Fruit fly (Drosophila melanogaster): ENCODE data around the gene CG3430.

CG3430 gene

dm6 chr2L:6907761-6908160, 49.0 kb upstream of the CG3430 start, which contains the start of the genes Polr1F and Rat1:
TSS of gene Polr1F (minus strand) at chr2L:6907844.
TSS of gene Rat1 (plus strand) at chr2L:6908083.
- TF ChIP-seq CG17186 (GFP tag; optimal IDR thresholded peaks at IDR 0.05) (peak; percentile 28), Dll (GFP tag; IDR thresholded peaks at IDR 0.05; ENCODE audit: partially characterized antibody) (peak; percentile 39; the same call in 1 of the 4 replicates), nom (GFP tag; optimal IDR thresholded peaks at IDR 0.05) (no peak), NfI (GFP tag; optimal IDR thresholded peaks at IDR 0.05) (no peak), E2f2 (GFP tag; IDR thresholded peaks at IDR 0.05) (peak; percentile 63), CG12155 (GFP tag; optimal IDR thresholded peaks at IDR 0.05) (peak; percentile 19), MBD-R2 (GFP tag; IDR thresholded peaks at IDR 0.05) (peak; percentile 89), Ets97D (GFP tag; optimal IDR thresholded peaks at IDR 0.05) (peak; percentile 59), croc (GFP tag; conservative IDR thresholded peaks at IDR 0.05) (no peak), CG12942 (GFP tag; optimal IDR thresholded peaks at IDR 0.05) (peak; percentile 3), gro (GFP tag; optimal IDR thresholded peaks at IDR 0.05) (peak; percentile 30), CG12659 (GFP tag; optimal IDR thresholded peaks at IDR 0.05) (peak; percentile 45), CG12391 (tag; optimal IDR thresholded peaks at IDR 0.05) (peak; percentile 79), crp (GFP tag; optimal IDR thresholded peaks at IDR 0.05) (peak in 1 of 2 experiments; percentile 46), ranshi (GFP tag; IDR thresholded peaks at IDR 0.05) (no peak), zfh2 (GFP tag; optimal IDR thresholded peaks at IDR 0.05) (peak; percentile 35), CG13287 (GFP tag; IDR thresholded peaks at IDR 0.05; ENCODE audit: partially characterized antibody) (peak; percentile 54; the same call in 1 of the 2 replicates), CG9817 (tag; optimal IDR thresholded peaks at IDR 0.05) (no peak), ewg (GFP tag; optimal IDR thresholded peaks at IDR 0.05) (peak; percentile 17), row (GFP tag; IDR thresholded peaks at IDR 0.05) (peak; percentile 79), MESR4 (GFP tag; optimal IDR thresholded peaks at IDR 0.05) (peak; percentile 47), CG15696 (tag; optimal IDR thresholded peaks at IDR 0.05) (peak; percentile 23), en (GFP tag; optimal IDR thresholded peaks at IDR 0.05) (no peak), mam (GFP tag; optimal IDR thresholded peaks at IDR 0.05) (peak; percentile 39), Med (GFP tag) (peak; percentile 64), CG4820 (GFP tag; optimal IDR thresholded peaks at IDR 0.05) (peak; percentile 4), CG18011 (GFP tag; optimal IDR thresholded peaks at IDR 0.05) (peak; percentile 17), CG18599 (GFP tag; optimal IDR thresholded peaks at IDR 0.05) (no peak), sob (GFP tag; IDR thresholded peaks at IDR 0.05) (no peak), CG34224 (GFP tag; IDR thresholded peaks at IDR 0.05; ENCODE audit: partially characterized antibody) (0 out of 3 replicates have a peak, but pooled peaks have one; percentile 18), YL-1 (GFP tag; optimal IDR thresholded peaks at IDR 0.05) (peak; percentile 81), Ets65A (GFP tag) (peak; percentile 39), CG4707 (GFP tag; optimal IDR thresholded peaks at IDR 0.05) (no peak), Pdp1 (GFP tag; optimal IDR thresholded peaks at IDR 0.05) (peak; percentile 5 to 45), Eip74EF (GFP tag; optimal IDR thresholded peaks at IDR 0.05) (no peak), zfh1 (GFP tag; IDR thresholded peaks at IDR 0.05) (peak; percentile 14; the same call in 1 of the 3 replicates), CG8765 (GFP tag; IDR thresholded peaks at IDR 0.05) (no peak), gfzf (GFP tag; optimal IDR thresholded peaks at IDR 0.05) (peak; percentile 70), HmgD (GFP tag; optimal IDR thresholded peaks at IDR 0.05) (no peak), Hr3 (GFP tag; optimal IDR thresholded peaks at IDR 0.05) (peak; percentile 13), Dp (GFP tag; optimal IDR thresholded peaks at IDR 0.05) (peak; percentile 53), B-H1 (GFP tag; IDR thresholded peaks at IDR 0.05) (no peak), dysf (GFP tag; IDR thresholded peaks at IDR 0.05) (no peak), CG30403 (GFP tag; optimal IDR thresholded peaks at IDR 0.05) (peak; percentile 55), dm (GFP tag; optimal IDR thresholded peaks at IDR 0.05) (peak; percentile 85), Trl (optimal IDR thresholded peaks at IDR 0.05) (no peak), Trl (GFP tag; optimal IDR thresholded peaks at IDR 0.05) (peak; percentile 30), CG18262 (tag; optimal IDR thresholded peaks at IDR 0.05) (no peak), CG14710 (tag; optimal IDR thresholded peaks at IDR 0.05) (peak; percentile 75), ATbp (GFP tag; optimal IDR thresholded peaks at IDR 0.05) (no peak)

All from whole organism, embryonic.